Worm (Caenorhabditis elegans) whole organism, L3 larva: ENCODE measurements around the gene cyp-33C7.

Experiments used
- R02D3.7 ChIP-seq: fragments of 150-350 bp; optimal IDR thresholded peaks from 2 replicates; lab custom pipeline; 2014; ENCODE audit warnings: missing biosample characterization, missing genetic modification characterization
- ceh-28 ChIP-seq: fragments of 150-350 bp; optimal IDR thresholded peaks from 2 replicates; lab custom pipeline; 2014; ENCODE audit warnings: missing biosample characterization, missing genetic modification reagents, missing genetic modification characterization
- egl-5 ChIP-seq: fragments of 150-350 bp; optimal IDR thresholded peaks from 2 replicates; lab custom pipeline; 2017; ENCODE audit warnings: missing biosample characterization, missing genetic modification reagents, missing genetic modification characterization, inconsistent platforms
- elt-1 ChIP-seq: fragments of 150-350 bp; optimal IDR thresholded peaks from 2 replicates; lab custom pipeline; 2014; ENCODE audit warnings: missing biosample characterization, missing genetic modification characterization
- elt-2 ChIP-seq: sonication (generic microtip); optimal IDR thresholded peaks from 2 replicates; lab custom pipeline; 2016; ENCODE audit warnings: missing genetic modification reagents, mild to moderate bottlenecking, missing genetic modification characterization, missing compliant biosample characterization
- eor-1 ChIP-seq, 2 experiments: fragments of 150-350 bp; optimal IDR thresholded peaks; 2 replicates each; lab custom pipeline; 2014 to 2018; ENCODE audit warnings: missing biosample characterization in 2 of 2, missing genetic modification characterization in 2 of 2
- fkh-10 ChIP-seq: sonication (generic microtip); optimal IDR thresholded peaks from 2 replicates; lab custom pipeline; 2017; ENCODE audit warnings: missing biosample characterization, missing genetic modification reagents, missing genetic modification characterization
- lin-15B ChIP-seq: fragments of 150-350 bp; optimal IDR thresholded peaks from 2 replicates; lab custom pipeline; 2014; ENCODE audit warnings: missing biosample characterization, missing genetic modification characterization
- lin-39 ChIP-seq: fragments of 150-350 bp; optimal IDR thresholded peaks from 2 replicates; lab custom pipeline; 2018; ENCODE audit warnings: missing biosample characterization, missing genetic modification reagents, missing genetic modification characterization
- lsy-12 ChIP-seq: sonication (generic microtip); optimal IDR thresholded peaks from 2 replicates; lab custom pipeline; 2016; ENCODE audit warnings: mild to moderate bottlenecking, missing genetic modification characterization, missing compliant biosample characterization
- nhr-23 ChIP-seq: fragments of 150-350 bp; optimal IDR thresholded peaks from 2 replicates; lab custom pipeline; 2014; ENCODE audit warnings: missing biosample characterization, missing genetic modification reagents, missing genetic modification characterization
- nhr-237 ChIP-seq: fragments of 150-350 bp; optimal IDR thresholded peaks from 2 replicates; lab custom pipeline; 2014; ENCODE audit warnings: missing biosample characterization, missing genetic modification characterization
- nhr-25 ChIP-seq: sonication (generic microtip); optimal IDR thresholded peaks from 2 replicates; lab custom pipeline; 2017; ENCODE audit warnings: missing biosample characterization, missing genetic modification characterization
- pqm-1 ChIP-seq: fragments of 150-350 bp; optimal IDR thresholded peaks from 2 replicates; lab custom pipeline; 2017; ENCODE audit warnings: missing biosample characterization, missing genetic modification characterization, inconsistent platforms
- sea-2 ChIP-seq: fragments of 150-350 bp; sonication (generic microtip); optimal IDR thresholded peaks from 4 replicates; lab custom pipeline; 2014; ENCODE audit warnings: missing biosample characterization, missing genetic modification reagents, missing genetic modification characterization
- tbx-2 ChIP-seq: sonication (generic microtip); optimal IDR thresholded peaks from 2 replicates; lab custom pipeline; 2016; ENCODE audit warnings: mild to moderate bottlenecking, missing genetic modification characterization, missing compliant biosample characterization
- unc-39 ChIP-seq: sonication (generic microtip); optimal IDR thresholded peaks from 4 replicates; lab custom pipeline; 2017; ENCODE audit warnings: missing biosample characterization, missing genetic modification characterization

cyp-33C7 gene

DNA sequence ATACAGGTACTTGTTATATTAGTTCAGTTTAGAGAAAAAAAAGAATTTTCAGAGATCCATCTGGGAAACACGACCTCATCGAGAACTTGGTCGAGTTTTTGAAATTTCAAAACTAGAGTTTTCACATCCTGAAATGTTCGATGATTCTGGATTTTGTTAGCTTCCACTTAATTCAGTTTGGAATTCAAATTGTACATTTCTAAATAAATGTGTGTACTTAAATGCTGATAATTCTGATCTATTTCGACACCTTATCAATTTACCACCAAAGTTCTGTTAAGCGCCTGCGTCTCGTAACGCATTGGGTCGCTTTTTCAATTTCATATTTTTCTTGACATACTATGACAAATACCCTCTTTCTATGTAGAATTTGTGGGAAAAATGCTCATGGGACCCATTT is 44.2 kb downstream of the cyp-33C7 start, which contains the start of gene nhr-226:
Gene nhr-226, plus strand, starts transcription at position 301 of the 400 bp plus-strand sequence.
- peak; percentile 44 for TF ChIP-seq elt-2 (tag; lab: Kevin White, UChicago)
- TF ChIP-seq pqm-1 (tag; lab: Kevin White, UChicago): peak; percentile 31
- TF ChIP-seq tbx-2: no peak
- TF ChIP-seq ceh-28 (tag; lab: Kevin White, UChicago): no peak
- TF ChIP-seq fkh-10: no peak
- TF ChIP-seq nhr-23: no peak

DNA sequence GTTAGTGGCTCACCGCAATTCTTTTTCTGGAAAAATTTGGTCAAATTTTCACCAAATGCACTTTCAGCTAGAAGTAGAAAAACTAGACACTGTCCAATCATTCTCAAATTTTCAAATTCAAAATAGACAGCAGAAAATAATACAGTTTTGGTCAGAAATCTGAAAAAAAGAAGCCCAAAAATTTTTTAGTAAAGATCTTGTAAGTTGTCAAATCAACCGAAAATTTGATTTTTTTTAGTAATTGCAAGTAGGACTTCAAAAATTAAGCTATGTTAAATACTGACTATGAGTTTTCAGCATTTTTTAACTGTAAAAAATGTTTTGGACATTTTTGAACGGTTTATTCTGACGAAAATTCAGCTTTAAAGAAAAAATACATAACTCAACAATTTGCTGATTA is 50.6 kb downstream of the cyp-33C7 start, which contains the start of gene Y19D10B.8:
Gene Y19D10B.8, minus strand, starts transcription at position 101 of the 400 bp plus-strand sequence.
- no peak for TF ChIP-seq lin-15B (tag; lab: Kevin White, UChicago)
- TF ChIP-seq egl-5: no peak
- TF ChIP-seq lin-39 (tag; lab: Kevin White, UChicago): no peak
- no peak for TF ChIP-seq eor-1 (tag; optimal IDR thresholded peaks at IDR 0.05; lab: Kevin White, UChicago)
- no peak for TF ChIP-seq pqm-1 (tag; lab: Kevin White, UChicago)
- no peak for TF ChIP-seq nhr-25 (tag; lab: Kevin White, UChicago)
- no peak for TF ChIP-seq nhr-237 (tag; lab: Kevin White, UChicago)
- no peak for TF ChIP-seq lsy-12 (tag; lab: Kevin White, UChicago)
- no peak for TF ChIP-seq elt-1 (tag; lab: Kevin White, UChicago)
- no peak for TF ChIP-seq nhr-23
- TF ChIP-seq unc-39: no peak
- no peak for TF ChIP-seq sea-2
- no peak for TF ChIP-seq R02D3.7 (tag; lab: Kevin White, UChicago)
